Worm (Caenorhabditis elegans) whole organism, midembryonic: ENCODE results near the gene T02D1.4.

ENCODE experiments used
- T22C8.4 ChIP-seq: fragments of 200-800 bp; sonication (Bioruptor generic); IDR thresholded peaks from 2 replicates; pipeline ENCODE4 v1.3.6; 2022; ENCODE audit warnings: missing genetic modification characterization, missing compliant biosample characterization
- cog-1 ChIP-seq: sonication (generic microtip); optimal IDR thresholded peaks from 2 replicates; lab custom pipeline; 2016; ENCODE audit warnings: missing genetic modification characterization, missing compliant biosample characterization
- flt-1 ChIP-seq: fragments of 200-800 bp; sonication (Bioruptor generic); IDR thresholded peaks from 2 replicates; pipeline ENCODE4 v1.3.6; 2022; ENCODE audit warnings: missing genetic modification characterization, missing compliant biosample characterization
- klf-2 ChIP-seq: fragments of 200-800 bp; sonication (Bioruptor generic); conservative IDR thresholded peaks from 2 replicates; pipeline ENCODE4 v1.3.6; 2022; ENCODE audit warnings: missing genetic modification reagents, missing genetic modification characterization, missing compliant biosample characterization
- med-1 ChIP-seq: sonication (generic microtip); optimal IDR thresholded peaks from 2 replicates; lab custom pipeline; 2017; ENCODE audit warnings: missing genetic modification characterization, mild to moderate bottlenecking, missing compliant biosample characterization, antibody characterized with exemption, missing genetic modification reagents; ENCODE audit not compliant: insufficient read depth
- ref-1 ChIP-seq: fragments of 200-800 bp; sonication (Bioruptor generic); conservative IDR thresholded peaks from 2 replicates; pipeline ENCODE4 v1.3.6; 2022; ENCODE audit warnings: missing genetic modification reagents, missing genetic modification characterization, missing compliant biosample characterization
- tab-1 ChIP-seq: fragments of 200-800 bp; sonication (Bioruptor generic); IDR thresholded peaks from 2 replicates; pipeline ENCODE4 v1.3.6; 2022; ENCODE audit warnings: missing genetic modification characterization, missing compliant biosample characterization
- ztf-23 ChIP-seq: fragments of 200-800 bp; sonication (Bioruptor generic); IDR thresholded peaks from 2 replicates; pipeline ENCODE4 v1.3.6; 2022; ENCODE audit warnings: missing genetic modification reagents, missing genetic modification characterization, missing compliant biosample characterization
- ztf-29 ChIP-seq: fragments of 200-800 bp; sonication (Bioruptor generic); IDR thresholded peaks from 2 replicates; pipeline ENCODE4 v1.3.6; 2022; ENCODE audit warnings: missing genetic modification reagents, missing genetic modification characterization, missing compliant biosample characterization

The T02D1.4 gene

DNA sequence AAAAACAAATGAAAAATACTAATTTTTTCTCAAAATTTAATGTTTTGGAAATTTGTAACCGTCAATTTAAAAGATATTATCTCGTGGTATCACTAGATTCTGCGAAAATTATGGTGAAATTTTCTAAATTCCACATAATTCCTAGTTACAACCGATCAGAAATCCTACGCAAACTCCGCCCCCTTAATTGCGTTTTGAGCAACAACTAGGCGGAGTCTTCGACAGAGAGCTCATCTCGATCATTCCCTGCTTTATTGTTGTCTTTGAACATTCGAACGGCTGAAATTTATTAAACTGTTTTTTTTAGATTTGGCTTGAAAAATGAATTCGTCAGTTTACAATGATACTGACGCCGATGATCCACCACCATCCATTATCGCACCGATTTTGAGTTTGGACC lies at the start of gene T02D1.4:
Gene T02D1.4, plus strand, starts transcription at position 301 of the 400 bp plus-strand sequence.
- TF ChIP-seq med-1 (GFP tag; lab: Kevin White, UChicago) (no peak), ref-1 (no peak), cog-1 (tag; lab: Kevin White, UChicago) (no peak), flt-1 (GFP tag; lab: Robert Waterston, UW) (no peak), klf-2 (GFP tag; lab: Robert Waterston, UW) (no peak), ztf-29 (no peak), T22C8.4 (GFP tag; lab: Robert Waterston, UW) (no peak), tab-1 (no peak), ztf-23 (GFP tag; lab: Robert Waterston, UW) (no peak)

DNA sequence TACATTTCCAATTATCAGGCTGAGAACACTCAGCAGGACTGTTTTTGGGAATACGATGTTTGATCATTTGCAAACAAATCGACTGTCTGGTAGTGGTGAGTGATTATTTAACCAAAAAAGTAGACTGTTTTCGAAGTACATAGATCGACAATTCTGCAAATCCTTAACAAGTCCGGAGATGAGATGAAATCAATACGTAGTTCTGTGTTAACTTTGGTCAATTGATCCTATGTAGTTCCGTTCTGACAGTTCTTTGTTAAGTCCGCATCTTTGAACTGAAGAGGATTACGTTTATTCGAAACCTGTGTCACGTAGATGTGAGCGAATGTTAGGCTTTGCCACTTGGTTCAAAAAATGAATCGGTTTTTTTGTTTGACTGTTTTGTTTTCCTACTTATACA lies 48.0 kb upstream of the T02D1.4 start, which contains the start of gene clec-199:
Gene clec-199, plus strand, starts transcription at position 301 of the 400 bp plus-strand sequence.
- no peak for TF ChIP-seq tab-1
- TF ChIP-seq med-1 (GFP tag; lab: Kevin White, UChicago), result no peak
- TF ChIP-seq klf-2 (GFP tag; lab: Robert Waterston, UW), result no peak
- no peak for TF ChIP-seq flt-1 (GFP tag; lab: Robert Waterston, UW)
- TF ChIP-seq cog-1 (tag; lab: Kevin White, UChicago), result no peak
- no peak for TF ChIP-seq ztf-29
- TF ChIP-seq ref-1, result no peak
- no peak for TF ChIP-seq ztf-23 (GFP tag; lab: Robert Waterston, UW)
- no peak for TF ChIP-seq T22C8.4 (GFP tag; lab: Robert Waterston, UW)

DNA sequence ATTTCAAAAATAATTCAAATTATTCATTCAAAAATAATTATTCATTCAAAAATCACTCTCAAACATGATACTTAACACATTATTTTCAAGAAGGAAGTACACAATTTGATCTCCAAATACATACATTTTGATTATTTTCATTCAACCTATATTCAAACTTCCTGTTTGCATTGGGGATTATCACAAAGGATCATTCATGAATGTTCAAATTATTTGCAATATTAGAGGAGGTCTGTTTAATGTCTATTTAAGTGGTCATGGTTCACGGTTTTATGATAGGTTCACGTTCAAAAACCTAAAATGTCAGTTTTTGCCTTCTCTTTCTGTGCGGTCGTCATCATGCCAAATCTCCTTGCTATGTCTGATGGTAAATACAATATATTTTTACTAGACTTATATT lies 38.4 kb upstream of the T02D1.4 start, which contains the start of gene clec-202:
Gene clec-202, plus strand, starts transcription at position 301 of the 400 bp plus-strand sequence.
- TF ChIP-seq med-1 (GFP tag; lab: Kevin White, UChicago), result no peak
- no peak for TF ChIP-seq ztf-23 (GFP tag; lab: Robert Waterston, UW)
- TF ChIP-seq flt-1 (GFP tag; lab: Robert Waterston, UW), result no peak

DNA sequence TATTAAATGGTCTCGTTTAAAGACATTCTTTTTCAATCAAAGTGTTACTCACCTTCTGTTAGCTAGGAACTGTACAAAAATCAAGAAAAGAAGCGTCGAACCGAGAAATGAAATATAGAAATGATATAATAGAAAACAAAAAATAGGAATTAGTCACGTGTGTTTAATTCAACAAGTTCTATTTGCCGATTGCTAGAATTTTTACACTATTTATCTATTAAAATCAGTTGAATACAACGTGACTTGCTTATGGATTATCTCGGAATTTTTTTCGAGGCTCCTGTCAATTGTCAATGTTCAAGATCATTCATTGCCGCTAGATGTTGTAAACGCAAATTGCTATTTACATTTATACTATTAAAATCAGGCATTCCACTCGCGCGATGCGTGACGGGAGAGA lies 32.3 kb upstream of the T02D1.4 start, which contains the start of gene zipt-17:
Gene zipt-17, minus strand, starts transcription at position 101 of the 400 bp plus-strand sequence.
- TF ChIP-seq flt-1 (GFP tag; lab: Robert Waterston, UW), result no peak
- no peak for TF ChIP-seq cog-1 (tag; lab: Kevin White, UChicago)
- no peak for TF ChIP-seq tab-1
- no peak for TF ChIP-seq klf-2 (GFP tag; lab: Robert Waterston, UW)
- TF ChIP-seq ztf-23 (GFP tag; lab: Robert Waterston, UW), result no peak
- no peak for TF ChIP-seq ztf-29
- TF ChIP-seq med-1 (GFP tag; lab: Kevin White, UChicago), result no peak
- no peak for TF ChIP-seq T22C8.4 (GFP tag; lab: Robert Waterston, UW)
- no peak for TF ChIP-seq ref-1

- no peak for TF ChIP-seq tab-1
- no peak for TF ChIP-seq T22C8.4 (GFP tag; lab: Robert Waterston, UW)
- TF ChIP-seq ref-1, result no peak
- TF ChIP-seq flt-1 (GFP tag; lab: Robert Waterston, UW), result no peak
- TF ChIP-seq ztf-29, result no peak
- TF ChIP-seq ztf-23 (GFP tag; lab: Robert Waterston, UW), result no peak
- no peak for TF ChIP-seq cog-1 (tag; lab: Kevin White, UChicago)
- TF ChIP-seq klf-2 (GFP tag; lab: Robert Waterston, UW), result no peak
- TF ChIP-seq med-1 (GFP tag; lab: Kevin White, UChicago), result no peak
Measured at ce11 chrIV:17368292-17368691, 31.3 kb upstream of the T02D1.4 start, which contains the start of gene trh-1. Gene trh-1 (plus strand): TSS chrIV:17368592.

- TF ChIP-seq klf-2 (GFP tag; lab: Robert Waterston, UW) (no peak), flt-1 (GFP tag; lab: Robert Waterston, UW) (no peak), T22C8.4 (GFP tag; lab: Robert Waterston, UW) (no peak), ref-1 (no peak), tab-1 (no peak)
Measured at ce11 chrIV:17371469-17371868, 28.1 kb upstream of the T02D1.4 start, which contains the start of gene C30H6.5. Gene C30H6.5 (plus strand): TSS chrIV:17371769.

ce11 chrIV:17376127-17376526 lies 23.4 kb upstream of the T02D1.4 start, which contains the start of gene haf-1:
Gene haf-1 (plus strand): TSS chrIV:17376427.
- TF ChIP-seq ztf-29 (no peak), med-1 (GFP tag; lab: Kevin White, UChicago) (no peak), tab-1 (no peak), T22C8.4 (GFP tag; lab: Robert Waterston, UW) (no peak), cog-1 (tag; lab: Kevin White, UChicago) (no peak), flt-1 (GFP tag; lab: Robert Waterston, UW) (no peak), ztf-23 (GFP tag; lab: Robert Waterston, UW) (no peak), ref-1 (no peak), klf-2 (GFP tag; lab: Robert Waterston, UW) (no peak)

DNA sequence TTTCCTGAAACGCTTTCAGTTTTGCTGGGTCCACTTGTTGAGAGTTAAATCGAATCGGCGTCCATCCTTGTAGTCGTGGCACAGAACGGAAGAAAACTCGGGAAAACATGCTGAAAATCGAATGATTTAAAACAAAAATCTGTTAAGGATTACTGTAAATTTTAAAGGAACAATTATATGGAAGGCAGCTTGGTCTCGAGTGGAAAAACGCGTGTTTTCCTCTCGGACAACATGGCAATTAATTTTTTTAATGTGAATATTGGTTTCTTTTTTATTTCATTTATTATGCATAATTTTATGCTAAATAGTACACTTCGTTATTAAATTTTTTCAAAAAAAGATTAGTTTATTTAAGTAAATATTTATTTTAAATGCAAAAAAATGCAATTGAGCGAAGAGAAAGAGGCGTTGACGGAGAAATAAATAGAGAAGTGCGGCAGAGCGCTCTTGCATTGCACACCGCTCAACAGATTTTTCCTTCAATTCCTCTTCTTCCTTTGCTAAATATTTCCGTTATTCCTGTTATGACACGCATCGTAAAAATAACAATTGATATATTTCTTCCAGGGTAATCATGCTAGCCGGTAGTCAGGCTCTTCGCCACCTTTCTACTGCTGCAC lies 19.4 kb upstream of the T02D1.4 start, which contains the start of the genes C30H6.9 and dlat-2:
Gene C30H6.9, minus strand, starts transcription at position 110 of the 620 bp plus-strand sequence.
Gene dlat-2, plus strand, starts transcription at position 566 of the 620 bp plus-strand sequence.
- TF ChIP-seq ref-1 (no peak), T22C8.4 (GFP tag; lab: Robert Waterston, UW) (no peak), klf-2 (GFP tag; lab: Robert Waterston, UW) (no peak), cog-1 (tag; lab: Kevin White, UChicago) (no peak), ztf-23 (GFP tag; lab: Robert Waterston, UW) (no peak), ztf-29 (no peak), med-1 (GFP tag; lab: Kevin White, UChicago) (no peak), tab-1 (no peak), flt-1 (GFP tag; lab: Robert Waterston, UW) (no peak)

- TF ChIP-seq ztf-23 (GFP tag; lab: Robert Waterston, UW) (no peak), med-1 (GFP tag; lab: Kevin White, UChicago) (no peak), flt-1 (GFP tag; lab: Robert Waterston, UW) (no peak), tab-1 (no peak), ref-1 (no peak), klf-2 (GFP tag; lab: Robert Waterston, UW) (no peak), cog-1 (tag; lab: Kevin White, UChicago) (no peak), ztf-29 (no peak)
Measured at ce11 chrIV:17382029-17382428, 17.5 kb upstream of the T02D1.4 start, which contains the start of gene C30H6.8. Gene C30H6.8 (plus strand): TSS chrIV:17382329.
